Fruit fly (Drosophila melanogaster) ovary, adult (tissue): ENCODE data around the gene mof.

Experiments used
- CG17801 ChIP-seq: fragments of 200-800 bp; optimal IDR thresholded peaks from 2 replicates; lab custom pipeline; 2019; ENCODE audit warnings: missing biosample characterization, mild to moderate bottlenecking, missing genetic modification characterization, moderate library complexity; ENCODE audit not compliant: partially characterized antibody

The mof gene

dm6 chrX:5902701-5903100 lies 26.0 kb upstream of the mof start:
- TF ChIP-seq CG17801 (GFP tag; lab: Kevin White, UChicago): no peak

DNA sequence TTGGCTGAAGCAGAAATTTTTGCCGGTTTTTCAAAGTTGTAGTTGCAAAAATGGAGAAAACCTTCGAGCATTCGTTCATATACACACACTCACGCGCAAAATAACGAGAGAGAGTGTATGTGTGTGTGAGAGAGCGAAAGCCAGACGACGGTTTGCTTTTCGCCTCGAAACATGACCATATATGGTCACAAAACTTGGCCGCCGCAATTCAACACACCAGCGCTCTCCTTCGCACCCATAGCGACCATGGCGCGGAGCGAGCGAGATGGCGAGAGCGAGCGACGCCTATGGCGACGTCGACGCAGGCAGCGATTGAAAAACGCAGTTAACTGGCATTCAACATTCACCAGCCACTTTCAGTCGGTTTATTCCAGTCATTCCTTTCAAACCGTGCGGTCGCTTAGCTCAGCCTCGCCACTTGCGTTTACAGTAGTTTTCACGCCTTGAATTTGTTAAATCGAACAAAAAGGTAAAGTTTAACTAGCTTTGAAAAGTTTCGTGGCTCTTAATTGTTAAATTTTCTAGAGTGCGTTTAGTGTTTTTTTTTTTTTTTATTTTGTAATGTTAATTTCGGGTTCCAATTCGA lies 25.1 kb upstream of the mof start:
- peak; percentile 59 for TF ChIP-seq CG17801 (GFP tag; lab: Kevin White, UChicago)

dm6 chrX:5900146-5901093 lies 23.8 kb upstream of the mof start, which contains the start of gene Act5C:
TSS of gene Act5C (plus strand) at chrX:5900861.
- TF ChIP-seq CG17801 (GFP tag; lab: Kevin White, UChicago): peak; percentile 94

DNA sequence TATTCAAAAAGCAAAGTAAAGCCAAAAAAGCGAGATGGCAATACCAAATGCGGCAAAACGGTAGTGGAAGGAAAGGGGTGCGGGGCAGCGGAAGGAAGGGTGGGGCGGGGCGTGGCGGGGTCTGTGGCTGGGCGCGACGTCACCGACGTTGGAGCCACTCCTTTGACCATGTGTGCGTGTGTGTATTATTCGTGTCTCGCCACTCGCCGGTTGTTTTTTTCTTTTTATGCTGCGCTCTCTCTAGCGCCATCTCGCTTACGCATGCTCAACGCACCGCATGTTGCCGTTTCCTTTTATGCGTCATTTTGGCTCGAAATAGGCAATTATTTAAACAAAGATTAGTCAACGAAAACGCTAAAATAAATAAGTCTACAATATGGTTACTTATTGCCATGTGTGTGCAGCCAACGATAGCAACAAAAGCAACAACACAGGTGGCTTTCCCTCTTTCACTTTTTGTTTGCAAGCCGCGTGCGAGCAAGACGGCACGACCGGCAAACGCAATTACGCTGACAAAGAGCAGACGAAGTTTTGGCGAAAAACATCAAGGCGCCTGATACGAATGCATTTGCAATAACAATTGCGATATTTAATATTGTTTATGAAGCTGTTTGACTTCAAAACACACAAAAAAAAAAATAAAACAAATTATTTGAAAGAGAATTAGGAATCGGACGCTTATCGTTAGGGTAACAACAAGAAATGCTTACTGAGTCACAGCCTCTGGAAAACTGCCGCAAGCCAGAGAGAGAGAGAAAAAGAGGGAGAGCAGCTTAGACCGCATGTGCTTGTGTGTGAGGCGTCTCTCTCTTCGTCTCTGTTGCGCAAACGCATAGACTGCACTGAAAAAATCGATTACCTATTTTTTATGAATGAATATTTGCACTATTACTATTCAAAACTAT lies 22.8 kb upstream of the mof start:
- no peak for TF ChIP-seq CG17801 (GFP tag; lab: Kevin White, UChicago)

DNA sequence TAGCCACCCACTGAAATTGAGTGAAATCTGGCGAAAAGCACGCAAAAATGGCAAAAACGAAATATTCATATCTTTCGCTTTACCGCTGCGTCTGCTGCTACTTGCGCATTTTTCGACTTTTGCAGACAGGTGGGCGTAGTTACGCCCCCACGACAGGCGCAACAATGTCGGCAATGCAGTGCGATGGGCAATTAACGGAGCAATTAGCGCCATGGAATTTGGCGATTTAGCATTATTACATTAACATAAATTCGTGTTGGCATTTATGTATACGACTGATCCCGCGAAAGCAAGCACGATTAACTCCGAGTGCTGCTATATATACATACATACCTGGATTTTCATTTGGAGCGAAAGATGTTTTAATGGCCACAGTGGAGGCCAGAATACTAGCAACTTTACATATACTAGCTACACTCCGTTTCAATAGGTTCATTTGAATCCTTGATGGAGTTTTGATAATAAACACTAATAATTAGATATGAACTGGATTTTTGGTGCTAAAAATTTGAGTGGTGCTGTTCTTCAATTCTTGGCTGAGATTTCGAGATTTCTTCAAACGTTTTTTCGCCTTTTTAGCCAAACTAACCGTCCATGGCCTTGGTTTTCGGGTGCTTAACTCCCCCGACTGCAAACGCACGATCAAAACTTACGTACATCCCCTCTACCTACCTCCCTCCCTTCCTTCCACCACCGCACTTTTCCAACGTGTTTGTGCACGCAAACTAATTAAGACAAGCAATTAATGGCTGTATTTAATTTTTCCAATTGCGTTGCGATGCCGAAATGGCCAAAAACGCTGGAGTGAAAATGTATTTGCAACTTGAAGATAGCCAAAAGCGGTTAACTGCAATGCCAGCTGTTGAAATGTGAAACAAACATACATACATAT lies 20.4 kb upstream of the mof start:
- no peak for TF ChIP-seq CG17801 (GFP tag; lab: Kevin White, UChicago)

- peak; percentile 92 for TF ChIP-seq CG17801 (GFP tag; lab: Kevin White, UChicago)
Observed at dm6 chrX:5895821-5896550, 19.3 kb upstream of the mof start.

- peak; percentile 9 for TF ChIP-seq CG17801 (GFP tag; lab: Kevin White, UChicago)
Observed at dm6 chrX:5894529-5895487, 18.2 kb upstream of the mof start.

DNA sequence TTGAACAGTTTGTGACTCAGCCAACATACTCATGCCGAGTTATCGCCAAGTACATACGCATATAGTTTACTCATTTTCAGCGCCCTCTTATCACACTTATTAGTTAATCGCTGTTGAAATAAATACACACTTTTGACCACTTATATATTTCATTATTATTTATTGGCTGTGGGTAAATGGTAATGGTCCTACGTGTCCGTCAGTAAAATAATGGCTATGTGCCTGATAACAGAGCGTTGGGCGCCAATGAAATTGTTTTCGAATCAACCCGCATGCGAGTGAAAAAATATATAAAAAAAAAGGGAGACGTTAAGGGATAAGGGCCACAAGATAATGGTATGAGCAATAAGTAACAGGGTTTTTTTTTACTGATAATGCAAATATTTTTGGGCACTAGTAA lies 16.5 kb upstream of the mof start:
- no peak for TF ChIP-seq CG17801 (GFP tag; lab: Kevin White, UChicago)

DNA sequence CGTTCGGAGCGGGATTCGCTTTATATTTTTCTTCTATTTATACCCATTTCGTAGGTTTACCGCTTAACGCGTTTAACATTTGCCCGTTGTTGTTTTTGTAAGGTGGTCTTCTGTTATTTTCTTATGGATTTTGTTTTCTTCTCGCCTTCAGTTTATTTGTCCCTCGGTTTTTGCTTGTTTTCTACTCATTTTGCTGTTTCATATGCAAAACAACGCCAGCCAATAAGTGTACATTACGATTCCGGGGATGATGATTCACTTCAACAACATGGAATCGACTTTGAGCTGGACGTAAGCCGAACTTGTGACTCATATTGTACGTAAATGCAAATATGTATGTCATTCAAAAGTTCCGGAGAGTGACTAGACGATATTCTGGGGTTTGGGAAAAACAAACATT lies 15.9 kb upstream of the mof start:
- no peak for TF ChIP-seq CG17801 (GFP tag; lab: Kevin White, UChicago)

DNA sequence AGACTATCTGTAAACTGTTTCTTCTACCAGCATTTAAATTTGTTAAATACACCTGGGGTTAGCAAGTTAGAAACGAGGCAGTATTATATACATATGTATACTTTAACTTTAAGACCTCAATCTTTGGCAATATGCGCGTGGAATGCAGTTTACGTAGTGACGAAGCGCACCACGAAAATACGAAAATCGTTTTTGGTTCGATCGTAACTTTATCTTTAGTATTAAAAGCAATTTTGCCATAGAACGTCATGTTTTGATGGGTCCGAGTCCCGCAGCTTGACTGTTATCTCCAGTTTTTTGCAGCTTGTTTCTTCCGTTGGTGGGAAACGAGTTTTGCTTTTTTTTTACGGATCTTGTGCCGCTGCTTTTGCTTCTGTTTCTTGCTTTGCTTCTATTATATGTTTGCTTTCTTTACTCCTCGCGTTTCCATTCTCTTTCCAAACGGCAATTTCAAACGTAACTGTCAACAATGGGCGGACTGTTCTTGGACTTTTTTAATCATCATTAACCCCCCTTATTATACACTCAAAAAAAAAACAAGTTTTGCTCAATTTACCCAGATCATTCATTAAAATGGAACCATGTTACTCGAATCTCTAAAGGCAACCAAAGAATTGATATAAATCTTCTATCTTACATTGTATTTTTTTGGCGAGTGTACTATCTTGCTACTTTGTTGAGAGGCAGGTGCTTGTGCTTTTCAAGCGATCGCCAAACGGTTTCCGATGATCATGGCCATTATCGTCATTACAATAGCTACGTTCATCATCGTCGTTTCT lies 15.2 kb upstream of the mof start:
- no peak for TF ChIP-seq CG17801 (GFP tag; lab: Kevin White, UChicago)

- no peak for TF ChIP-seq CG17801 (GFP tag; lab: Kevin White, UChicago)
Observed at dm6 chrX:5888933-5889332, 12.3 kb upstream of the mof start.
